Worm (Caenorhabditis elegans) whole organism, young adult: ENCODE results near the gene C30G12.1.
A peak's percentile ranks its signal among the peaks of the same experiment; 100 is the strongest.

Source experiments
- B0336.3 ChIP-seq: fragments of 200-800 bp; sonication (Bioruptor generic); IDR thresholded peaks from 2 replicates; pipeline ENCODE4 v1.3.6; 2022; ENCODE audit warnings: missing genetic modification characterization, missing compliant biosample characterization
- C17E4.6 ChIP-seq: fragments of 200-800 bp; sonication (Bioruptor generic); IDR thresholded peaks from 2 replicates; pipeline ENCODE4 v1.3.6; 2022; ENCODE audit warnings: missing genetic modification reagents, missing genetic modification characterization, missing compliant biosample characterization
- F33H1.4 ChIP-seq: fragments of 200-800 bp; sonication (Bioruptor generic); IDR thresholded peaks from 2 replicates; pipeline ENCODE4 v1.3.6; 2022; ENCODE audit warnings: missing genetic modification reagents, missing genetic modification characterization, missing compliant biosample characterization
- F39B2.1 ChIP-seq: fragments of 200-800 bp; sonication (Bioruptor generic); IDR thresholded peaks from 2 replicates; pipeline ENCODE4 v1.3.6; 2022; ENCODE audit warnings: missing genetic modification reagents, missing genetic modification characterization, missing compliant biosample characterization
- F52B5.7 ChIP-seq: sonication (generic microtip); optimal IDR thresholded peaks from 2 replicates; lab custom pipeline; 2016; ENCODE audit warnings: mild to moderate bottlenecking, missing genetic modification characterization, missing compliant biosample characterization
- F57C9.4 ChIP-seq: sonication (generic microtip); optimal IDR thresholded peaks from 2 replicates; lab custom pipeline; 2017; ENCODE audit warnings: mild to moderate bottlenecking, missing genetic modification characterization, missing compliant biosample characterization
- T26A5.8 ChIP-seq: sonication (generic microtip); optimal IDR thresholded peaks from 2 replicates; lab custom pipeline; 2016; ENCODE audit warnings: missing genetic modification characterization, missing compliant biosample characterization
- aptf-2 ChIP-seq: fragments of 200-800 bp; sonication (Bioruptor generic); conservative IDR thresholded peaks from 2 replicates; pipeline ENCODE4 v1.3.6; 2022; ENCODE audit warnings: missing genetic modification reagents, missing genetic modification characterization, missing compliant biosample characterization
- attf-3 ChIP-seq: fragments of 200-800 bp; sonication (Bioruptor generic); conservative IDR thresholded peaks from 2 replicates; pipeline ENCODE4 v1.3.6; 2022; ENCODE audit warnings: missing genetic modification reagents, missing genetic modification characterization, missing compliant biosample characterization
- attf-5 ChIP-seq: fragments of 200-800 bp; sonication (Bioruptor generic); optimal IDR thresholded peaks from 2 replicates; lab custom pipeline; 2018; ENCODE audit warnings: mild to moderate bottlenecking, missing genetic modification characterization, missing compliant biosample characterization
- bed-1 ChIP-seq: fragments of 200-800 bp; sonication (Bioruptor generic); IDR thresholded peaks from 2 replicates; pipeline ENCODE4 v1.3.6; 2022; ENCODE audit warnings: missing genetic modification reagents, missing genetic modification characterization, missing compliant biosample characterization
- ceh-27 ChIP-seq: fragments of 200-800 bp; sonication (Bioruptor generic); optimal IDR thresholded peaks from 2 replicates; lab custom pipeline; 2018; ENCODE audit warnings: mild to moderate bottlenecking, missing genetic modification characterization, moderate library complexity, missing compliant biosample characterization
- ceh-40 ChIP-seq: fragments of 200-800 bp; sonication (Bioruptor generic); IDR thresholded peaks from 2 replicates; pipeline ENCODE4 v1.3.6; 2022; ENCODE audit warnings: missing genetic modification characterization, missing compliant biosample characterization
- ceh-91 ChIP-seq: fragments of 200-800 bp; sonication (Bioruptor generic); IDR thresholded peaks from 2 replicates; pipeline ENCODE4 v1.3.6; 2022; ENCODE audit warnings: missing genetic modification reagents, missing genetic modification characterization, missing compliant biosample characterization
- chd-7 ChIP-seq: sonication (generic microtip); optimal IDR thresholded peaks from 2 replicates; lab custom pipeline; 2016; ENCODE audit warnings: mild to moderate bottlenecking, missing genetic modification characterization, moderate library complexity, missing compliant biosample characterization
- egl-44 ChIP-seq: fragments of 200-800 bp; sonication (Bioruptor generic); IDR thresholded peaks from 2 replicates; pipeline ENCODE4 v1.3.6; 2022; ENCODE audit warnings: missing genetic modification reagents, missing genetic modification characterization, missing compliant biosample characterization
- ekl-4 ChIP-seq: fragments of 200-800 bp; sonication (Bioruptor generic); IDR thresholded peaks from 2 replicates; pipeline ENCODE4 v1.3.6; 2022; ENCODE audit warnings: missing genetic modification reagents, missing genetic modification characterization, missing compliant biosample characterization
- hlh-12 ChIP-seq: sonication (generic microtip); optimal IDR thresholded peaks from 2 replicates; lab custom pipeline; 2016; ENCODE audit warnings: missing genetic modification characterization, missing compliant biosample characterization
- hlh-26 ChIP-seq: fragments of 200-800 bp; sonication (Bioruptor generic); conservative IDR thresholded peaks from 2 replicates; pipeline ENCODE4 v1.3.6; 2022; ENCODE audit warnings: missing genetic modification reagents, missing genetic modification characterization, missing compliant biosample characterization
- hmg-1.2 ChIP-seq: fragments of 200-800 bp; sonication (Bioruptor generic); IDR thresholded peaks from 2 replicates; pipeline ENCODE4 v1.3.6; 2022; ENCODE audit warnings: missing genetic modification reagents, missing genetic modification characterization, missing compliant biosample characterization
- hsf-1 ChIP-seq: fragments of 200-800 bp; sonication (Bioruptor generic); IDR thresholded peaks from 2 replicates; pipeline ENCODE4 v1.3.6; 2022; ENCODE audit warnings: missing genetic modification reagents, missing genetic modification characterization, missing compliant biosample characterization
- lin-26 ChIP-seq: fragments of 200-800 bp; sonication (Bioruptor generic); IDR thresholded peaks from 2 replicates; pipeline ENCODE4 v1.3.6; 2022; ENCODE audit warnings: missing genetic modification reagents, missing genetic modification characterization, missing compliant biosample characterization
- lin-54 ChIP-seq: fragments of 200-800 bp; sonication (Bioruptor generic); optimal IDR thresholded peaks from 2 replicates; lab custom pipeline; 2018; ENCODE audit warnings: mild to moderate bottlenecking, missing genetic modification characterization, missing compliant biosample characterization
- lir-1 ChIP-seq: fragments of 200-800 bp; sonication (Bioruptor generic); conservative IDR thresholded peaks from 2 replicates; pipeline ENCODE4 v1.3.6; 2022; ENCODE audit warnings: missing genetic modification reagents, missing genetic modification characterization, missing compliant biosample characterization
- lsy-27 ChIP-seq: sonication (generic microtip); optimal IDR thresholded peaks from 2 replicates; lab custom pipeline; 2017; ENCODE audit warnings: missing genetic modification characterization, mild to moderate bottlenecking, missing compliant biosample characterization, antibody characterized with exemption, missing genotype, borderline replicate concordance; ENCODE audit not compliant: insufficient read depth
- madf-10 ChIP-seq: sonication (generic microtip); optimal IDR thresholded peaks from 2 replicates; lab custom pipeline; 2016; ENCODE audit warnings: mild to moderate bottlenecking, missing genetic modification characterization, missing compliant biosample characterization
- madf-8 ChIP-seq: fragments of 200-800 bp; sonication (Bioruptor generic); conservative IDR thresholded peaks from 2 replicates; pipeline ENCODE4 v1.3.6; 2022; ENCODE audit warnings: missing genetic modification reagents, missing genetic modification characterization, missing compliant biosample characterization
- mel-28 ChIP-seq: sonication (generic microtip); optimal IDR thresholded peaks from 2 replicates; lab custom pipeline; 2016; ENCODE audit warnings: borderline replicate concordance, mild to moderate bottlenecking, missing genetic modification characterization, missing compliant biosample characterization
- nfyb-1 ChIP-seq: fragments of 200-800 bp; sonication (Bioruptor generic); IDR thresholded peaks from 2 replicates; pipeline ENCODE4 v1.3.6; 2022; ENCODE audit warnings: missing genetic modification reagents, missing genetic modification characterization, missing compliant biosample characterization
- nhr-179 ChIP-seq: sonication (generic microtip); optimal IDR thresholded peaks from 2 replicates; lab custom pipeline; 2016; ENCODE audit warnings: mild to moderate bottlenecking, missing genetic modification characterization, missing compliant biosample characterization
- nhr-80 ChIP-seq: sonication (generic microtip); optimal IDR thresholded peaks from 2 replicates; lab custom pipeline; 2016; ENCODE audit warnings: missing genetic modification characterization, missing compliant biosample characterization
- pbrm-1 ChIP-seq: fragments of 200-800 bp; sonication (Bioruptor generic); IDR thresholded peaks from 2 replicates; pipeline ENCODE4 v1.3.6; 2022; ENCODE audit warnings: missing genetic modification reagents, missing genetic modification characterization, missing compliant biosample characterization
- pha-4 ChIP-seq: fragments of 150-350 bp; sonication (generic microtip); optimal IDR thresholded peaks from 2 replicates; lab custom pipeline; 2014; ENCODE audit warnings: missing biosample characterization, missing genetic modification reagents, missing genetic modification characterization
- sea-2 ChIP-seq: fragments of 200-800 bp; sonication (Bioruptor generic); IDR thresholded peaks from 2 replicates; pipeline ENCODE4 v1.3.6; 2022; ENCODE audit warnings: missing genetic modification characterization, missing compliant biosample characterization
- snpc-4 ChIP-seq, 5 experiments: fragments of 150-350 bp in 1 of 5; sonication (generic microtip) in 4 of 5; optimal IDR thresholded peaks; 2 replicates each; lab custom pipeline; 2014 to 2018; ENCODE audit warnings: missing genetic modification characterization in 5 of 5, missing biosample characterization in 3 of 5, antibody characterized with exemption in 2 of 5, mild to moderate bottlenecking in 2 of 5, missing compliant biosample characterization in 2 of 5, missing genotype in 2 of 5, moderate library complexity in 2 of 5, missing genetic modification reagents in 1 of 5
- tbp1 ChIP-seq: fragments of 200-800 bp; sonication (Bioruptor generic); optimal IDR thresholded peaks from 2 replicates; lab custom pipeline; 2018; ENCODE audit warnings: mild to moderate bottlenecking, missing genetic modification characterization, missing compliant biosample characterization
- tlf-1 ChIP-seq: fragments of 200-800 bp; sonication (Bioruptor generic); optimal IDR thresholded peaks from 2 replicates; lab custom pipeline; 2018; ENCODE audit warnings: mild to moderate bottlenecking, missing genetic modification characterization, missing compliant biosample characterization
- xnd-1 ChIP-seq: sonication (generic microtip); optimal IDR thresholded peaks from 2 replicates; lab custom pipeline; 2016; ENCODE audit warnings: missing genotype, missing genetic modification reagents, missing genetic modification characterization, missing compliant biosample characterization
- zfh-2 ChIP-seq: fragments of 200-800 bp; sonication (Bioruptor generic); conservative IDR thresholded peaks from 2 replicates; pipeline ENCODE4 v1.3.6; 2022; ENCODE audit warnings: missing genetic modification reagents, missing genetic modification characterization, missing compliant biosample characterization
- ztf-28 ChIP-seq: fragments of 200-800 bp; sonication (Bioruptor generic); IDR thresholded peaks from 2 replicates; pipeline ENCODE4 v1.3.6; 2022; ENCODE audit warnings: missing genetic modification reagents, missing genetic modification characterization, missing compliant biosample characterization

Gene C30G12.1

DNA sequence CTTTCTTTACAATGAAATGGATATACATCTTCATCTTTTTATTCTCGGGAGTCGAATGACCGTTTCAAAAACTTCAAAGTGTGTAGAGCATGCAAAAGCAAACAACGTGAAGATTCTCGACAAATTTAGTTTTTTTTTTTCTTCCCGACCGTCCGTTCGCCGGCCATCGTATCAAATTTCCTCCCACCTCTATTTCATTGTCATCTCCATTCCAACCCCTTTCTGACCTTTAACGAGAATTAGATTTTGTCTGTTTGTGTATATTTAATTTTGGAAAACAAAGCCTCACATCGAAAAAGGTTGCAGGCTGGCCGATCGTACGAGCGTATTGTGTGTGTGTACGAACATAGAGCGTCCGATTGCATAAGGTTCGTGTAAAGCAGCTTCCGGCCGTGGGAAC lies at the start of gene C30G12.1:
C30G12.1 (plus strand) TSS at position 301 of the 400 bp plus-strand sequence.
- TF ChIP-seq ceh-91 (GFP tag; lab: Robert Waterston, UW) (no peak), lsy-27 (tag; lab: Kevin White, UChicago) (no peak), chd-7 (tag; lab: Kevin White, UChicago) (no peak), xnd-1 (tag; lab: Kevin White, UChicago) (no peak), mel-28 (tag; lab: Kevin White, UChicago) (no peak), C17E4.6 (GFP tag; lab: Robert Waterston, UW) (no peak), F39B2.1 (no peak), tbp1 (no peak), hsf-1 (no peak)

DNA sequence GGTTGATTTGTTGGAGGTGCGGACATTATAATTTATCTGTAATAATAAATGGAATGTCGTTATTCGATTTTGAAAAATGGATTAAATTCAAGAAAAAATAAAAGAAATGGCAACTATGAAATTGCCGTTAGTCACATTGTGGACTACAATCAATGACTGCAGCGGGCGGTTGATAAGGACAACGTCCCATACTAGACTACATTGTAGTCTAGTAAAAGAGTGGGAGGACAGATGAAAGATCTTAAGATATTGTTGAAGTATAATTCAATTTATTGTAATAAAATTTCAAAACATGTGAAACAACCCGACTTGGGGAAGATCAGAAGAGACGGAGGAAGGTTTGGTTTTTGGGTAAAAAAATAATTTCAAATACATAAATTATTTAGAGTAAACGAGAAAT lies 47.2 kb upstream of the C30G12.1 start, which contains the start of the genes prx-13 and ada-2:
prx-13 (minus strand) TSS at position 38 of the 400 bp plus-strand sequence.
ada-2 (plus strand) TSS at position 282 of the 400 bp plus-strand sequence.
- TF ChIP-seq madf-10 (tag; lab: Kevin White, UChicago) (no peak), ceh-27 (GFP tag; lab: Kevin White, UChicago) (no peak), snpc-4 (GFP tag; optimal IDR thresholded peaks at IDR 0.05; lab: Kevin White, UChicago) (no peak), snpc-4 (tag; optimal IDR thresholded peaks at IDR 0.05; lab: Kevin White, UChicago) (peak in 1 of 4 experiments; percentile 15), chd-7 (tag; lab: Kevin White, UChicago) (no peak), nhr-80 (tag; lab: Kevin White, UChicago) (peak; percentile 62)
- TF ChIP-seq, all 124 proteins: peak for 2

DNA sequence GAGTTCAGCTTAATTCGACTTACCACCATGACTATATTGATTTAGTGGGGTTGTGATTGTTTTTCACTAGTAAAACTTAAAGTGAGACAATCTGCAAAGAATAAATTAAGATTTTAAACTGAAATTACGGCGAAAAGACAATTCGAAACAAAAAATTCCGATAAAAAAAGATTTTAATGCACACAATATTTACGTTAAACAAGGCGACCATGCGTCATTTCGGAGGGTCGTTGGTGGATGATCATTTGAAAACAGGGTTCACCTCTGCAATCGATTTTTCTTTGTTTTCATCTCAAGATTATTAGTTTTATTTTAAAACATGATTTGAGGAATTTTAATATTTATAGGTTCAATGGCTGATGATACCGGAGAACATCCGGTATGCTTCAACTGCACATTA lies 46.1 kb upstream of the C30G12.1 start, which contains the start of gene lsm-4:
lsm-4 (minus strand) TSS at position 91 of the 400 bp plus-strand sequence.
- TF ChIP-seq sea-2 (no peak), attf-3 (GFP tag; lab: Robert Waterston, UW) (peak; percentile 86), zfh-2 (no peak)
- TF ChIP-seq, all 124 proteins: peak for 1

DNA sequence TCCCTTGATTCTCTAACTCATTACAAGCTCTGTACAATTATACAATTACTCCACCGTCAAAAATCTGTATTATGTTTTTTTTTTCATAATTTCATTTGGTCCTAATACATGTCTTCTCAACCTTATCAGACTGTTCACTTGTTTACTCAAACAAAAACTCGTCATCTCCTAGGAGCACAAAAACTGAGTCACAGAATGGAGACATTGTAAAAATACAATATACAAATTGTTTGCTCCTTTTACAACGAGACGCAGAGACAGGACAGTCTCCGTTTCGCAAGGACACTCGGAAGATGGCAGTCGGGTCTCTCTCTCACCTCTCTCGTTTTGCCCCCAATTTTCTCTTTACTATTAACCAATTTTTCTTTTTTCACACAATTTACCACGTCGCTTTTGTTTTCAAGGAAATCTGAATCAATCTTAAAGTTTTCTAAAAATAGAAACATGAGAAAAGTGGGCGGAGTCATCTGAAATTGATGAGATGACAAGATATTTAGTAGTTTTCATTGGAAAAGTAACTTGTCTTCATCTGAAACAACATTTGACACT lies 43.5 kb upstream of the C30G12.1 start, which contains the start of gene F32A5.8:
F32A5.8 (plus strand) TSS at position 499 of the 549 bp plus-strand sequence.
- TF ChIP-seq attf-5 (GFP tag; lab: Kevin White, UChicago) (peak; percentile 15), nhr-80 (tag; lab: Kevin White, UChicago) (peak; percentile 82), bed-1 (no peak), B0336.3 (GFP tag; lab: Robert Waterston, UW) (no peak), nfyb-1 (0 out of 2 replicates have a peak, but pooled peaks have one; percentile 15), hmg-1.2 (0 out of 2 replicates have a peak, but pooled peaks have one; percentile 16), tlf-1 (GFP tag; lab: Kevin White, UChicago) (no peak), aptf-2 (GFP tag; lab: Robert Waterston, UW) (no peak), attf-3 (GFP tag; lab: Robert Waterston, UW) (0 out of 2 replicates have a peak, but pooled peaks have one; percentile 23), F52B5.7 (tag; lab: Kevin White, UChicago) (no peak), ekl-4 (GFP tag; lab: Robert Waterston, UW) (0 out of 2 replicates have a peak, but pooled peaks have one; percentile 36), pbrm-1 (GFP tag; lab: Robert Waterston, UW) (peak; percentile 29; the same call in 1 of the 2 replicates)
- TF ChIP-seq, all 124 proteins: peak for 7

DNA sequence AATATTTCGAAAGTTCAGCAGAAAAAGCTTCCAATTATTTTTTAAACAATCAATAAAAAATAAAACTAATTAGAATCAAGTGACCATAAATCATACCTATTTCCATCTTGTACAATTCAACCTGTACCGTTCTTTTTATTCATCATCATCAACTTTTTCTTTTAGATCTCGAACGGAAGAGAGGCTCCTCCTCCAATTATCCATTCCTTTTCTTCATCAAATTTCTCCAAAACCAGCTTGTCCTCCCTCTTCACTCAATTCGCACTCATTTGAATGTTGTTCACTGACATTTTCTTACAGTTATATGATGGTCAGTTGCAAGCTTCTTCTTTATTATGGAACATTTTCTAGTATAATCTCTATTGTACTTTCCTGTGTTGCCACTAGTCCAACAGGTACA lies 37.3 kb upstream of the C30G12.1 start, which contains the start of gene C30G12.4:
C30G12.4 (plus strand) TSS at position 301 of the 400 bp plus-strand sequence.
- TF ChIP-seq lir-1 (no peak), ceh-40 (no peak), ztf-28 (GFP tag; lab: Robert Waterston, UW) (no peak), T26A5.8 (tag; lab: Kevin White, UChicago) (no peak), hlh-26 (GFP tag; lab: Robert Waterston, UW) (no peak), F57C9.4 (tag; lab: Kevin White, UChicago) (no peak), lin-54 (no peak), pha-4 (tag; lab: Kevin White, UChicago) (no peak), nhr-179 (tag; lab: Kevin White, UChicago) (no peak), F33H1.4 (GFP tag; lab: Robert Waterston, UW) (no peak), madf-8 (GFP tag; lab: Robert Waterston, UW) (no peak), egl-44 (GFP tag; lab: Robert Waterston, UW) (no peak), ceh-91 (GFP tag; lab: Robert Waterston, UW) (no peak), hlh-12 (no peak), lin-26 (no peak)
- TF ChIP-seq, all 124 proteins: peak for 0
